Fruit fly (Drosophila melanogaster): Measurements from ENCODE around the gene CtsB.

CtsB gene

DNA sequence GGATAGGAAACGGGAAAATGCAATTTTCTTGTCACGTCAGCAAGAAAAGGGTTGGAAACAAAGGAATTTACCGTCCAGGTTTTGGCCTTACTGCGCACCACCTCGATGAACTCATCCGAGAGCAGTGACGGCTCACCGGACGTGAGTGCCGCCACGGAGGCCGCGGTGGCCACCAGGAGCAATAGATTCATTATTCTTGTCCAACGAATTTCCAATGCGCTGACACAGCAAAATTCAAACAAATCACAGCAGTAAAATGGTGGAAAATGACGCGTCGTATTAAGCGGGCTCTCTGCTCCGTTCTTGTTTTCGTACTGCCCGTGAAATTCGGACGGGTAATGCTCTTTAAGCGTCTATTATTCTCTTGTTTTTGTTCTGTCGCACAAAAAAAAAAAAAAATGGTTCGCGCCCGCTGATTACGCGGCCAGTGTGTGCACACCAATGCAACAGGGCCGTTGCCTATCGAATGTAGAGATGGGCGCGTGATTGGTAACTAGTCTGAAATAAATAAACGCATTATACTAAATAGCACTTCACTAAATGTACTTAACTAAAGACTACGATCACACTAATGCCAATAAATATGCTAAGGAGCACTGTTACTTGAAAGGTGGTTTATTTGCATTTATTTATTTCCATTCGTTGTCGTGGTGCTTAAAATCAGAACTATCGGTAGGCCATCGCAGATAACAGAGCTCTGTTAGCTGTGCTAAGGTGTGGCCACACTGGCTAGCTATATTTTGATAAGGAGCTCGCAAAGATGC lies at the start of gene CtsB, which contains the start of gene amrt (continued):
- TF ChIP-seq YL-1 (GFP tag; optimal IDR thresholded peaks at IDR 0.05) (peak; percentile 51), CG3065 (GFP tag; optimal IDR thresholded peaks at IDR 0.05) (no peak), zfh1 (GFP tag; IDR thresholded peaks at IDR 0.05) (no peak), Elba2 (GFP tag; optimal IDR thresholded peaks at IDR 0.05) (no peak), CG12155 (GFP tag; optimal IDR thresholded peaks at IDR 0.05) (peak; percentile 32), lab (GFP tag; optimal IDR thresholded peaks at IDR 0.05) (peak; percentile 53), CG11695 (GFP tag; IDR thresholded peaks at IDR 0.05) (no peak), Mrtf (GFP tag; IDR thresholded peaks at IDR 0.05) (no peak), mirr (GFP tag; optimal IDR thresholded peaks at IDR 0.05) (no peak), CG1233 (GFP tag; optimal IDR thresholded peaks at IDR 0.05) (peak; percentile 37), CG16815 (GFP tag; optimal IDR thresholded peaks at IDR 0.05) (no peak), unpg (GFP tag; optimal IDR thresholded peaks at IDR 0.05) (peak; percentile 35), psq (GFP tag; optimal IDR thresholded peaks at IDR 0.05) (no peak), CTCF (GFP tag; optimal IDR thresholded peaks at IDR 0.05) (no peak), zen (tag; optimal IDR thresholded peaks at IDR 0.05) (peak; percentile 40), aop (GFP tag; IDR thresholded peaks at IDR 0.05) (no peak), amos (GFP tag; IDR thresholded peaks at IDR 0.05; ENCODE audit: partially characterized antibody) (peak; percentile 76), nom (GFP tag; optimal IDR thresholded peaks at IDR 0.05) (peak; percentile 86), kah (GFP tag; optimal IDR thresholded peaks at IDR 0.05) (no peak), Adf1 (GFP tag; IDR thresholded peaks at IDR 0.05) (no peak), Max (GFP tag; optimal IDR thresholded peaks at IDR 0.05) (peak; percentile 39), Med (GFP tag) (peak; percentile 93), hkb (optimal IDR thresholded peaks at IDR 0.05) (peak; percentile 86), hkb (GFP tag; IDR thresholded peaks at IDR 0.05) (no peak), gsb-n (tag; optimal IDR thresholded peaks at IDR 0.05) (no peak), pan (optimal IDR thresholded peaks at IDR 0.05) (no peak), pan (GFP tag; optimal IDR thresholded peaks at IDR 0.05 in 1 of 2, IDR thresholded peaks at IDR 0.05 in 1 of 2) (no peak), CG11398 (GFP tag; optimal IDR thresholded peaks at IDR 0.05) (peak; percentile 52), pros (GFP tag; optimal IDR thresholded peaks at IDR 0.05) (no peak), Bgb (GFP tag; IDR thresholded peaks at IDR 0.05; ENCODE audit: partially characterized antibody) (peak; percentile 78), prd (optimal IDR thresholded peaks at IDR 0.05) (no peak), prd (GFP tag; IDR thresholded peaks at IDR 0.05) (peak; percentile 52; the same call in 1 of the 3 replicates), Poxn (GFP tag; IDR thresholded peaks at IDR 0.05) (no peak), Kr (GFP tag; optimal IDR thresholded peaks at IDR 0.05) (peak; percentile 43), ftz-f1 (GFP tag; optimal IDR thresholded peaks at IDR 0.05) (peak; percentile 1), fru (optimal IDR thresholded peaks at IDR 0.05) (no peak), CG12219 (GFP tag; optimal IDR thresholded peaks at IDR 0.05) (no peak), toy (GFP tag; IDR thresholded peaks at IDR 0.05) (no peak), CG15601 (tag; optimal IDR thresholded peaks at IDR 0.05) (peak; percentile 9), CG17385 (GFP tag; optimal IDR thresholded peaks at IDR 0.05) (peak; percentile 21), hb (GFP tag; IDR thresholded peaks at IDR 0.05; ENCODE audit: partially characterized antibody) (peak; percentile 78), CG8924 (tag; optimal IDR thresholded peaks at IDR 0.05) (peak; percentile 42), Fer1 (GFP tag; optimal IDR thresholded peaks at IDR 0.05) (peak; percentile 60), CG15696 (tag; optimal IDR thresholded peaks at IDR 0.05) (peak; percentile 49), tna (GFP tag; IDR thresholded peaks at IDR 0.05; ENCODE audit: partially characterized antibody) (no peak; the same call in 1 of the 2 replicates), Ets65A (GFP tag) (peak; percentile 95), CG32772 (GFP tag; IDR thresholded peaks at IDR 0.05) (no peak; the same call in 1 of the 2 replicates), ro (GFP tag; IDR thresholded peaks at IDR 0.05) (no peak), CG7372 (GFP tag; IDR thresholded peaks at IDR 0.05) (no peak), CG12104 (GFP tag; optimal IDR thresholded peaks at IDR 0.05) (peak; percentile 9), tup (GFP tag; optimal IDR thresholded peaks at IDR 0.05) (no peak)
